Fruit fly (Drosophila melanogaster): Measurements from ENCODE around the gene BicD.

DNA sequence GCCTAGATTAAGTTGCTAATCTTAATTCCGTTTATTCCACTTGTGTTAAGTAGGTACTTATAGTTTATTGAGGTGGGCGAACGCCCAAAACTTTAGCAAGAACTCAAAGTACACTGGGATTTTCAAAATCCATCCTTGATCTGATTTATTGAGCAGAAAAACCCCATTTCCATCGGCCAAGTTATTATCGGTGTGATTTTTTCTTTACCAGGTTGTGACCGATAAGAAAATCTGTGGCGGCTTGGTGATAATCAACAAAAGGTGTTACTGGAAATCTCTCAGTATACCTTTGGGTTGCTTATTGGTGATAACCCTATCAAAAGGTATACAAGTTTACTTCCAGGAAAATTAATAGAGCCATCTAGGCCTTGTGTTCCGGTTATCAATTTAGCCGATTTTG, 52.6 kb downstream of the BicD start:
- TF ChIP-seq Oaz (GFP tag; IDR thresholded peaks at IDR 0.05) (no peak), wek (GFP tag; optimal IDR thresholded peaks at IDR 0.05) (no peak), Hey (tag; optimal IDR thresholded peaks at IDR 0.05) (no peak), chif (GFP tag; optimal IDR thresholded peaks at IDR 0.05) (no peak), Trl (optimal IDR thresholded peaks at IDR 0.05) (no peak), Trl (GFP tag; optimal IDR thresholded peaks at IDR 0.05) (no peak), chn (GFP tag; optimal IDR thresholded peaks at IDR 0.05) (no peak), pfk (GFP tag; optimal IDR thresholded peaks at IDR 0.05) (no peak)

All from whole organism, embryonic.